Fruit fly (Drosophila melanogaster) whole organism, prepupa: ENCODE results near the gene CG44815.

Source experiments
- Blimp-1 ChIP-seq: fragments of 200-800 bp; sonication (Bioruptor generic); optimal IDR thresholded peaks from 3 replicates; lab custom pipeline; 2017; ENCODE audit warnings: missing biosample characterization, missing genetic modification characterization, mild to moderate bottlenecking, moderate library complexity, missing genetic modification reagents
- CG10631 ChIP-seq: fragments of 200-800 bp; sonication (Bioruptor generic); optimal IDR thresholded peaks from 2 replicates; lab custom pipeline; 2016; ENCODE audit warnings: missing biosample characterization, missing genetic modification characterization
- CG11294 ChIP-seq: fragments of 200-800 bp; sonication (Bioruptor generic); IDR thresholded peaks from 2 replicates; pipeline ENCODE4 v1.3.6; 2022; ENCODE audit warnings: missing biosample characterization, missing genetic modification characterization
- CG11762 ChIP-seq: fragments of 200-800 bp; sonication (Bioruptor generic); optimal IDR thresholded peaks from 3 replicates; lab custom pipeline; 2016; ENCODE audit warnings: missing biosample characterization, missing genetic modification characterization; ENCODE audit not compliant: insufficient read depth
- CG11902 ChIP-seq: fragments of 200-800 bp; sonication (Bioruptor generic); optimal IDR thresholded peaks from 3 replicates; lab custom pipeline; 2016; ENCODE audit warnings: missing biosample characterization, missing genetic modification characterization
- CG15336 ChIP-seq: fragments of 200-800 bp; sonication (Bioruptor generic); IDR thresholded peaks from 2 replicates; pipeline ENCODE4 v1.3.6; 2022; ENCODE audit warnings: missing biosample characterization, missing genetic modification characterization
- CG1621 ChIP-seq: fragments of 200-800 bp; sonication (Bioruptor generic); optimal IDR thresholded peaks from 3 replicates; lab custom pipeline; 2018; ENCODE audit warnings: missing biosample characterization, mild to moderate bottlenecking, missing genetic modification characterization
- CG3032 ChIP-seq: fragments of 200-800 bp; optimal IDR thresholded peaks from 2 replicates; lab custom pipeline; 2019; ENCODE audit warnings: missing biosample characterization, mild to moderate bottlenecking, missing genetic modification characterization, moderate library complexity
- CG31627 ChIP-seq: fragments of 200-800 bp; sonication (Bioruptor generic); optimal IDR thresholded peaks from 3 replicates; lab custom pipeline; 2016; ENCODE audit warnings: missing biosample characterization, missing genetic modification characterization
- CG3919 ChIP-seq: fragments of 200-800 bp; sonication (Bioruptor generic); optimal IDR thresholded peaks from 3 replicates; lab custom pipeline; 2016; ENCODE audit warnings: missing biosample characterization, missing genetic modification characterization
- CG4318 ChIP-seq: fragments of 200-800 bp; sonication (Bioruptor generic); optimal IDR thresholded peaks from 3 replicates; lab custom pipeline; 2017; ENCODE audit warnings: missing biosample characterization, mild to moderate bottlenecking, missing genetic modification characterization
- CG6163 ChIP-seq: fragments of 200-800 bp; sonication (Bioruptor generic); IDR thresholded peaks from 3 replicates; pipeline ENCODE4 v1.3.6; 2022; ENCODE audit warnings: missing biosample characterization, missing genetic modification characterization
- CG6276 ChIP-seq: fragments of 200-800 bp; sonication (Bioruptor generic); optimal IDR thresholded peaks from 2 replicates; lab custom pipeline; 2017; ENCODE audit warnings: missing biosample characterization, mild to moderate bottlenecking, missing genetic modification characterization
- CG6792 ChIP-seq: fragments of 200-800 bp; sonication (Bioruptor generic); optimal IDR thresholded peaks from 3 replicates; lab custom pipeline; 2016; ENCODE audit warnings: missing biosample characterization, missing genetic modification characterization
- CG6808 ChIP-seq: fragments of 200-800 bp; sonication (Bioruptor generic); optimal IDR thresholded peaks from 3 replicates; lab custom pipeline; 2017; ENCODE audit warnings: missing biosample characterization, missing genetic modification characterization, mild to moderate bottlenecking, moderate library complexity, missing genetic modification reagents
- CG6854 ChIP-seq: fragments of 200-800 bp; sonication (Bioruptor generic); optimal IDR thresholded peaks from 2 replicates; lab custom pipeline; 2017; ENCODE audit warnings: missing biosample characterization, mild to moderate bottlenecking, missing genetic modification characterization
- CG8119 ChIP-seq: fragments of 200-800 bp; sonication (Bioruptor generic); IDR thresholded peaks from 3 replicates; pipeline ENCODE4 v1.3.6; 2022; ENCODE audit warnings: missing biosample characterization, missing genetic modification characterization
- CG8319 ChIP-seq: fragments of 200-800 bp; sonication (Bioruptor generic); optimal IDR thresholded peaks from 3 replicates; lab custom pipeline; 2016; ENCODE audit warnings: missing biosample characterization, missing genetic modification characterization
- CG8632 ChIP-seq: fragments of 200-800 bp; sonication (Bioruptor generic); optimal IDR thresholded peaks from 3 replicates; lab custom pipeline; 2016; ENCODE audit warnings: missing biosample characterization, missing genetic modification characterization
- CG9139 ChIP-seq: fragments of 200-800 bp; sonication (Bioruptor generic); optimal IDR thresholded peaks from 3 replicates; lab custom pipeline; 2017; ENCODE audit warnings: missing biosample characterization, mild to moderate bottlenecking, missing genetic modification characterization
- Eip75B ChIP-seq: fragments of 200-800 bp; sonication (Bioruptor generic); optimal IDR thresholded peaks from 3 replicates; lab custom pipeline; 2016; ENCODE audit warnings: missing biosample characterization, missing genetic modification characterization
- Eip78C ChIP-seq: fragments of 200-800 bp; sonication (Bioruptor generic); peaks from one replicate; lab custom pipeline; 2016; ENCODE audit warnings: missing biosample characterization, missing genetic modification characterization
- Ets21C ChIP-seq: fragments of 200-800 bp; sonication (Bioruptor generic); optimal IDR thresholded peaks from 3 replicates; lab custom pipeline; 2016; ENCODE audit warnings: missing biosample characterization, missing genetic modification characterization
- Ets96B ChIP-seq: fragments of 200-800 bp; optimal IDR thresholded peaks from 2 replicates; lab custom pipeline; 2019; ENCODE audit warnings: missing biosample characterization, mild to moderate bottlenecking, missing genetic modification characterization, moderate library complexity
- Gug ChIP-seq: fragments of 200-800 bp; sonication (Bioruptor generic); IDR thresholded peaks from 2 replicates; pipeline ENCODE4 v1.3.6; 2022; ENCODE audit warnings: missing biosample characterization, missing genetic modification characterization
- Hr38 ChIP-seq: sonication (Bioruptor generic); optimal IDR thresholded peaks from 2 replicates; lab custom pipeline; 2016; ENCODE audit warnings: missing biosample characterization, missing genetic modification characterization
- Hr39 ChIP-seq: fragments of 200-800 bp; sonication (Bioruptor generic); optimal IDR thresholded peaks from 2 replicates; lab custom pipeline; 2016; ENCODE audit warnings: missing biosample characterization, missing genetic modification characterization
- Hr4 ChIP-seq: fragments of 200-800 bp; sonication (Bioruptor generic); optimal IDR thresholded peaks from 3 replicates; lab custom pipeline; 2016; ENCODE audit warnings: missing biosample characterization, missing genetic modification characterization
- Lpt ChIP-seq: fragments of 200-800 bp; sonication (Bioruptor generic); optimal IDR thresholded peaks from 3 replicates; lab custom pipeline; 2016; ENCODE audit warnings: missing biosample characterization, missing genetic modification characterization
- Met ChIP-seq: fragments of 200-800 bp; sonication (Bioruptor generic); optimal IDR thresholded peaks from 3 replicates; lab custom pipeline; 2016; ENCODE audit warnings: missing biosample characterization, missing genetic modification characterization
- OdsH ChIP-seq: fragments of 200-800 bp; sonication (Bioruptor generic); optimal IDR thresholded peaks from 3 replicates; lab custom pipeline; 2016; ENCODE audit warnings: missing biosample characterization, missing genetic modification characterization
- Sox14 ChIP-seq: fragments of 200-800 bp; sonication (Bioruptor generic); optimal IDR thresholded peaks from 3 replicates; lab custom pipeline; 2016; ENCODE audit warnings: missing biosample characterization, missing genetic modification characterization
- Sox15 ChIP-seq: fragments of 200-800 bp; sonication (Bioruptor generic); optimal IDR thresholded peaks from 3 replicates; lab custom pipeline; 2016; ENCODE audit warnings: missing biosample characterization, missing genetic modification characterization
- acj6 ChIP-seq: fragments of 200-800 bp; sonication (Bioruptor generic); optimal IDR thresholded peaks from 3 replicates; lab custom pipeline; 2016; ENCODE audit warnings: missing biosample characterization, missing genetic modification characterization
- dac ChIP-seq: fragments of 200-800 bp; sonication (Bioruptor generic); optimal IDR thresholded peaks from 2 replicates; lab custom pipeline; 2017; ENCODE audit warnings: missing biosample characterization, mild to moderate bottlenecking, missing genetic modification characterization
- dsx ChIP-seq: fragments of 200-800 bp; optimal IDR thresholded peaks from 3 replicates; lab custom pipeline; 2019; ENCODE audit warnings: missing biosample characterization, mild to moderate bottlenecking, missing genetic modification characterization, moderate library complexity; ENCODE audit not compliant: poor library complexity, severe bottlenecking
- eg ChIP-seq: fragments of 200-800 bp; sonication (Bioruptor generic); IDR thresholded peaks from 3 replicates; pipeline ENCODE4 v1.3.6; 2022; ENCODE audit warnings: missing biosample characterization, missing genetic modification characterization
- fd59A ChIP-seq: fragments of 200-800 bp; sonication (Bioruptor generic); optimal IDR thresholded peaks from 2 replicates; lab custom pipeline; 2017; ENCODE audit warnings: missing biosample characterization, mild to moderate bottlenecking, missing genetic modification characterization, missing genetic modification reagents
- fkh ChIP-seq: fragments of 200-800 bp; sonication (Bioruptor generic); optimal IDR thresholded peaks from 3 replicates; lab custom pipeline; 2017; ENCODE audit warnings: missing biosample characterization, mild to moderate bottlenecking, missing genetic modification characterization, moderate library complexity
- lz ChIP-seq: fragments of 200-800 bp; sonication (Bioruptor generic); optimal IDR thresholded peaks from 3 replicates; lab custom pipeline; 2016; ENCODE audit warnings: missing biosample characterization, missing genetic modification characterization
- net ChIP-seq: fragments of 200-800 bp; sonication (Bioruptor generic); optimal IDR thresholded peaks from 3 replicates; lab custom pipeline; 2016; ENCODE audit warnings: missing biosample characterization, missing genetic modification characterization
- pdm3 ChIP-seq: fragments of 200-800 bp; sonication (Bioruptor generic); optimal IDR thresholded peaks from 3 replicates; lab custom pipeline; 2016; ENCODE audit warnings: missing biosample characterization, missing genetic modification characterization
- salr ChIP-seq, 2 experiments: fragments of 200-800 bp; sonication (Bioruptor generic); optimal IDR thresholded peaks; 3 replicates each; lab custom pipeline; 2016 to 2018; ENCODE audit warnings: missing biosample characterization in 2 of 2, missing genetic modification characterization in 2 of 2, mild to moderate bottlenecking in 1 of 2
- spab ChIP-seq: fragments of 200-800 bp; sonication (Bioruptor generic); optimal IDR thresholded peaks from 2 replicates; lab custom pipeline; 2017; ENCODE audit warnings: missing biosample characterization, mild to moderate bottlenecking, missing genetic modification characterization, missing genetic modification reagents
- ss ChIP-seq, 2 experiments: fragments of 200-800 bp; sonication (Bioruptor generic); optimal IDR thresholded peaks; 2 replicates in 1 of 2; 3 replicates in 1 of 2; lab custom pipeline; 2017 to 2018; ENCODE audit warnings: mild to moderate bottlenecking in 2 of 2, missing biosample characterization in 2 of 2, missing genetic modification characterization in 2 of 2, moderate library complexity in 1 of 2

Gene CG44815

dm6 chrX:9476908-9477307, 30.9 kb upstream of the CG44815 start (continued):
- TF ChIP-seq CG6854 (GFP tag; lab: Kevin White, UChicago) = no peak
- TF ChIP-seq CG10631 (GFP tag; lab: Kevin White, UChicago) = peak; percentile 33
- TF ChIP-seq CG9139 (GFP tag; lab: Kevin White, UChicago) = peak; percentile 16
- TF ChIP-seq salr (GFP tag; optimal IDR thresholded peaks at IDR 0.05; lab: Kevin White, UChicago) = no peak
- TF ChIP-seq CG11762 (GFP tag; lab: Kevin White, UChicago) = no peak
- no peak for TF ChIP-seq Hr39
- TF ChIP-seq Eip75B (GFP tag; lab: Kevin White, UChicago) = peak; percentile 15
- peak; percentile 22 for TF ChIP-seq dsx (GFP tag; lab: Kevin White, UChicago)
- peak; percentile 4 for TF ChIP-seq OdsH (GFP tag; lab: Kevin White, UChicago)
- peak; percentile 38 for TF ChIP-seq acj6
- peak; percentile 15 for TF ChIP-seq CG6808 (GFP tag; lab: Kevin White, UChicago)
- TF ChIP-seq CG6792 (GFP tag; lab: Kevin White, UChicago) = no peak

- TF ChIP-seq CG15336 (GFP tag; lab: Robert Waterston, UW) (peak; percentile 61; the same call in 1 of the 2 replicates), CG6276 (GFP tag; lab: Kevin White, UChicago) (peak; percentile 44), Hr4 (GFP tag; lab: Kevin White, UChicago) (peak; percentile 12), eg (GFP tag; lab: Robert Waterston, UW) (peak; percentile 78; the same call in 2 of the 3 replicates), lz (GFP tag; lab: Kevin White, UChicago) (no peak), CG8119 (GFP tag; lab: Robert Waterston, UW) (peak; percentile 77), CG3919 (GFP tag; lab: Kevin White, UChicago) (no peak), Lpt (GFP tag; lab: Kevin White, UChicago) (peak; percentile 41)
Observed at dm6 chrX:9474115-9474514, 28.1 kb upstream of the CG44815 start.

dm6 chrX:9468285-9468684, 22.3 kb upstream of the CG44815 start:
- TF ChIP-seq Blimp-1 (GFP tag; lab: Kevin White, UChicago) (no peak), CG10631 (GFP tag; lab: Kevin White, UChicago) (peak; percentile 56), fd59A (GFP tag; lab: Kevin White, UChicago) (peak; percentile 60), CG3032 (tag; lab: Kevin White, UChicago) (peak; percentile 68), Gug (GFP tag; lab: Robert Waterston, UW) (no peak), acj6 (peak; percentile 52), eg (GFP tag; lab: Robert Waterston, UW) (peak; percentile 85), CG6792 (GFP tag; lab: Kevin White, UChicago) (peak; percentile 60), Sox15 (GFP tag; lab: Kevin White, UChicago) (peak; percentile 26), Sox14 (GFP tag; lab: Kevin White, UChicago) (peak; percentile 60), CG11762 (GFP tag; lab: Kevin White, UChicago) (no peak), CG4318 (GFP tag; lab: Kevin White, UChicago) (peak; percentile 57), CG6808 (GFP tag; lab: Kevin White, UChicago) (peak; percentile 35), Met (GFP tag; lab: Kevin White, UChicago) (peak; percentile 46), Eip75B (GFP tag; lab: Kevin White, UChicago) (peak; percentile 51), Hr39 (peak; percentile 59), salr (GFP tag; optimal IDR thresholded peaks at IDR 0.05; lab: Kevin White, UChicago) (peak; percentile 38 to 41), dac (GFP tag; lab: Kevin White, UChicago) (peak; percentile 62), CG9139 (GFP tag; lab: Kevin White, UChicago) (no peak), spab (GFP tag; lab: Kevin White, UChicago) (peak; percentile 18), net (GFP tag; lab: Kevin White, UChicago) (peak; percentile 41), CG8319 (GFP tag; lab: Kevin White, UChicago) (peak; percentile 37), lz (GFP tag; lab: Kevin White, UChicago) (peak; percentile 25), CG11294 (GFP tag; lab: Robert Waterston, UW) (peak; percentile 35; the same call in 1 of the 2 replicates), Hr38 (no peak), Ets21C (peak; percentile 26), CG3919 (GFP tag; lab: Kevin White, UChicago) (peak; percentile 32), CG6854 (GFP tag; lab: Kevin White, UChicago) (no peak), CG11902 (GFP tag; lab: Kevin White, UChicago) (no peak), CG6276 (GFP tag; lab: Kevin White, UChicago) (peak; percentile 6), CG8632 (GFP tag; lab: Kevin White, UChicago) (peak; percentile 43), ss (GFP tag; optimal IDR thresholded peaks at IDR 0.05; lab: Kevin White, UChicago) (peak in 1 of 2 experiments; percentile 51), Eip78C (GFP tag; lab: Kevin White, UChicago) (peak; percentile 84), CG1621 (tag; lab: Kevin White, UChicago) (peak; percentile 41), Ets96B (tag; lab: Kevin White, UChicago) (peak; percentile 48), CG31627 (GFP tag; lab: Kevin White, UChicago) (peak; percentile 53), fkh (GFP tag; lab: Kevin White, UChicago) (no peak), pdm3 (peak; percentile 79), CG6163 (peak; percentile 78)
